Fruit fly (Drosophila melanogaster): Measurements from ENCODE around the gene IleRS.
A peak's percentile ranks its signal among the peaks of the same experiment; 100 is the strongest.

The IleRS gene

DNA sequence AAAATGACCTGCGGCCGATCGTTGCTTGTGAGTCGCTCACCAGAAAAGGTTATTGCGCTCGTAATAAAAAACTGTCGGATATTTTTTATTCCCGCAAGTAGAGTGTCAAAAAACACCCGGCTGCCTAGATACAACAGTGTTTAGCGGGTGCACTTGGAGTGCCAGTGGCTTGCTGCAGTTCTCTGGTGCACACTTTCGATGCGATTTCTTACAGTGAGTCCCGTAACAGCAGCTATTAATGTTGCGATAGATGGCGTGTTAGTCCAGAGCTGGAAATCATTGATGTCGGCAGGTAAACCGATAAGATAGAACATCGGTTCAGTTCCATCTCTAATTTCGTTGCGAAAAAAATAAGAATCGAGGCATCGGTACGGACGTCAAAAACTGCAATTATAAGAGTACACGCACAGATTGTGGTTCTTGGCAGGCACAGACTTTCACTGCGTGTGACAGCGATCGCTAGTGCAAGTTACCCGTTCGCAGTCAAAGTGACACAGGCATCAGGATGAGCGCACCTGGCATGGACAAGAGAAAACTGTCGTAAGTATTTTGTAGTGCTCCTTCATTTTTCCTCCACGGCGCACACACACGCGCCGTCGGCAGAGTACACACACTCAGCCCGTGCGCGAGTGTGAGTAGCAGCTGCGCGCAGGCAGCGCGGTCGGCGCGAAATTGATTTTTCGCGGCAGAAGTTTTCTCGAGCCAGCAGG, 21.1 kb upstream of the IleRS start, which contains the start of gene Csp (continued):
- peak; percentile 48 for TF ChIP-seq nom (GFP tag; optimal IDR thresholded peaks at IDR 0.05)
- peak; percentile 55 for TF ChIP-seq Ets97D (GFP tag; optimal IDR thresholded peaks at IDR 0.05)
- peak; percentile 46; the same call in 1 of the 3 replicates for TF ChIP-seq HLH4C (GFP tag; IDR thresholded peaks at IDR 0.05; ENCODE audit: partially characterized antibody)
- peak; percentile 26 for TF ChIP-seq CrebB (tag; optimal IDR thresholded peaks at IDR 0.05)
- peak; percentile 20 for TF ChIP-seq CG6765 (GFP tag; optimal IDR thresholded peaks at IDR 0.05)
- TF ChIP-seq HLH54F (GFP tag; optimal IDR thresholded peaks at IDR 0.05), result no peak
- TF ChIP-seq scrt (GFP tag; optimal IDR thresholded peaks at IDR 0.05), result peak; percentile 1
- no peak for TF ChIP-seq CG4404 (GFP tag; IDR thresholded peaks at IDR 0.05)
- no peak for TF ChIP-seq bsh (GFP tag; optimal IDR thresholded peaks at IDR 0.05)
- peak; percentile 38 for TF ChIP-seq grau (tag; optimal IDR thresholded peaks at IDR 0.05)
- peak in 1 of 3 experiments; percentile 63 for TF ChIP-seq Stat92E (GFP tag; optimal IDR thresholded peaks at IDR 0.05)
- TF ChIP-seq tna (GFP tag; IDR thresholded peaks at IDR 0.05; ENCODE audit: partially characterized antibody), result peak; percentile 35; the same call in 1 of the 2 replicates
- peak; percentile 10; the same call in 1 of the 2 replicates for TF ChIP-seq CG10366 (GFP tag; IDR thresholded peaks at IDR 0.05)
- no peak for TF ChIP-seq corto (GFP tag; optimal IDR thresholded peaks at IDR 0.05)
- TF ChIP-seq zfh2 (GFP tag; optimal IDR thresholded peaks at IDR 0.05), result peak; percentile 12
- TF ChIP-seq CG32532 (GFP tag; IDR thresholded peaks at IDR 0.05), result peak; percentile 45; the same call in 1 of the 2 replicates
- no peak for TF ChIP-seq CG43689 (GFP tag; IDR thresholded peaks at IDR 0.05)
- TF ChIP-seq chinmo (GFP tag; IDR thresholded peaks at IDR 0.05; ENCODE audit: partially characterized antibody), result peak; percentile 86; the same call in 3 of the 4 replicates
- TF ChIP-seq Dref (GFP tag; IDR thresholded peaks at IDR 0.05), result peak; percentile 77
- peak; percentile 19 for TF ChIP-seq CG17829 (tag; optimal IDR thresholded peaks at IDR 0.05)
- TF ChIP-seq Kr (GFP tag; optimal IDR thresholded peaks at IDR 0.05), result peak; percentile 21
- peak; percentile 30 for TF ChIP-seq grn (GFP tag; optimal IDR thresholded peaks at IDR 0.05)
- peak; percentile 56 for TF ChIP-seq Jarid2 (GFP tag; optimal IDR thresholded peaks at IDR 0.05)
- no peak for TF ChIP-seq ERR (GFP tag; optimal IDR thresholded peaks at IDR 0.05)
- TF ChIP-seq Nf-YB (GFP tag; optimal IDR thresholded peaks at IDR 0.05), result peak; percentile 36
- TF ChIP-seq CG4424 (GFP tag; optimal IDR thresholded peaks at IDR 0.05), result no peak
- no peak for TF ChIP-seq CG18262 (tag; optimal IDR thresholded peaks at IDR 0.05)
- peak; percentile 37 for TF ChIP-seq pita (GFP tag; optimal IDR thresholded peaks at IDR 0.05)
- TF ChIP-seq CG2199 (GFP tag; IDR thresholded peaks at IDR 0.05), result peak; percentile 99
- TF ChIP-seq gsb-n (tag; optimal IDR thresholded peaks at IDR 0.05), result no peak
- peak in 1 of 2 experiments; percentile 29 for TF ChIP-seq insv (GFP tag; optimal IDR thresholded peaks at IDR 0.05)
- peak; percentile 31; the same call in 1 of the 3 replicates for TF ChIP-seq CG14860 (GFP tag; IDR thresholded peaks at IDR 0.05; ENCODE audit: partially characterized antibody)
- no peak for TF ChIP-seq wdn (GFP tag; IDR thresholded peaks at IDR 0.05)
- no peak for TF ChIP-seq peb (GFP tag; IDR thresholded peaks at IDR 0.05)
- peak; percentile 15 for TF ChIP-seq Blimp-1 (GFP tag; optimal IDR thresholded peaks at IDR 0.05)
- TF ChIP-seq Opbp (GFP tag; IDR thresholded peaks at IDR 0.05; ENCODE audit: partially characterized antibody), result peak; percentile 64
- peak; percentile 77 for TF ChIP-seq CG6254 (GFP tag; optimal IDR thresholded peaks at IDR 0.05)
- TF ChIP-seq Sin3A (optimal IDR thresholded peaks at IDR 0.05), result peak; percentile 40
- no peak for TF ChIP-seq Poxn (GFP tag; IDR thresholded peaks at IDR 0.05)
- no peak for TF ChIP-seq lbe (GFP tag; optimal IDR thresholded peaks at IDR 0.05)
- peak; percentile 71 for TF ChIP-seq rib (GFP tag; IDR thresholded peaks at IDR 0.05)
- peak; percentile 73 for TF ChIP-seq row (GFP tag; IDR thresholded peaks at IDR 0.05)
- no peak for TF ChIP-seq Hr39 (optimal IDR thresholded peaks at IDR 0.05)
- TF ChIP-seq Ets65A (GFP tag), result peak; percentile 18
- peak; percentile 21 for TF ChIP-seq CG8359 (GFP tag; optimal IDR thresholded peaks at IDR 0.05; ENCODE audit: borderline replicate concordance)
- peak; percentile 71 for TF ChIP-seq CG13894 (tag; optimal IDR thresholded peaks at IDR 0.05)
- 0 out of 2 replicates have a peak, but pooled peaks have one; percentile 5 for TF ChIP-seq aop (GFP tag; IDR thresholded peaks at IDR 0.05)
- no peak for TF ChIP-seq HHEX (GFP tag; optimal IDR thresholded peaks at IDR 0.05)
- TF ChIP-seq abd-A (tag; optimal IDR thresholded peaks at IDR 0.05), result peak; percentile 81

Data from whole organism, embryonic.